Worm (Caenorhabditis elegans): ENCODE data around the gene Y43F8C.13.

- TF ChIP-seq ztf-23 (GFP tag; IDR thresholded peaks at IDR 0.05) (no peak), med-1 (GFP tag; optimal IDR thresholded peaks at IDR 0.05; ENCODE audit: insufficient read depth) (no peak), T22C8.4 (GFP tag; IDR thresholded peaks at IDR 0.05) (no peak), ref-1 (GFP tag; conservative IDR thresholded peaks at IDR 0.05) (no peak), ztf-29 (GFP tag; IDR thresholded peaks at IDR 0.05) (no peak), flt-1 (GFP tag; IDR thresholded peaks at IDR 0.05) (no peak)
These were observed 18.2 kb upstream of the Y43F8C.13 start, which contains the start of gene Y43F8C.16 for ce11 chrV:19715419-19715818.
